Fruit fly (Drosophila melanogaster) S2 (cell line): Measurements from ENCODE around the gene CG14416.

Experiments used
- CG8478 ChIP-seq: fragments of >200 bp; optimal IDR thresholded peaks from 2 replicates; lab custom pipeline; 2018
- CTCF ChIP-seq, 2 experiments: fragments of >200 bp; optimal IDR thresholded peaks; 2 replicates each; lab custom pipeline; 2018

dm6 chrX:2919742-2920141 lies 47.1 kb upstream of the CG14416 start, which contains the start of gene CG3588:
- no peak for TF ChIP-seq CG8478 (lab: Kevin White, UChicago)
- no peak for TF ChIP-seq CTCF (optimal IDR thresholded peaks at IDR 0.05; lab: Kevin White, UChicago)
